Fruit fly (Drosophila melanogaster) whole organism, embryonic: ENCODE measurements around the gene CaBP1.

ENCODE experiments used
- ATbp ChIP-seq: fragments of 200-800 bp; sonication (Bioruptor generic); optimal IDR thresholded peaks from 2 replicates; lab custom pipeline; 2017; ENCODE audit warnings: missing biosample characterization, mild to moderate bottlenecking, missing genetic modification characterization, missing genetic modification reagents
- Abd-B ChIP-seq: fragments of 200-800 bp; sonication (Bioruptor generic); optimal IDR thresholded peaks from 2 replicates; lab custom pipeline; 2018; ENCODE audit warnings: missing biosample characterization, mild to moderate bottlenecking, missing genetic modification characterization, moderate library complexity
- Atf6 ChIP-seq: fragments of 200-800 bp; sonication (Bioruptor generic); IDR thresholded peaks from 2 replicates; pipeline ENCODE4 v1.3.6; 2022; ENCODE audit warnings: missing biosample characterization, missing genetic modification characterization
- CG11085 ChIP-seq: fragments of 200-800 bp; sonication (Bioruptor generic); IDR thresholded peaks from 2 replicates; pipeline ENCODE4 v1.3.6; 2022; ENCODE audit warnings: missing biosample characterization, missing genetic modification characterization
- CG11093 ChIP-seq: fragments of 200-800 bp; sonication (Bioruptor generic); IDR thresholded peaks from 3 replicates; pipeline ENCODE4 v1.3.6; 2022; ENCODE audit warnings: missing biosample characterization, missing genetic modification characterization
- CG13624 ChIP-seq: fragments of 200-800 bp; sonication (Bioruptor generic); optimal IDR thresholded peaks from 2 replicates; lab custom pipeline; 2016; ENCODE audit warnings: missing biosample characterization, missing genetic modification characterization
- CG13894 ChIP-seq: fragments of 200-800 bp; sonication (Bioruptor generic); optimal IDR thresholded peaks from 3 replicates; lab custom pipeline; 2018; ENCODE audit warnings: missing biosample characterization, mild to moderate bottlenecking, missing genetic modification characterization, moderate library complexity
- CG14710 ChIP-seq: fragments of 200-800 bp; sonication (Bioruptor generic); optimal IDR thresholded peaks from 3 replicates; lab custom pipeline; 2019; ENCODE audit warnings: missing biosample characterization, mild to moderate bottlenecking, missing genetic modification characterization, moderate library complexity
- CG1529 ChIP-seq: fragments of 200-800 bp; sonication (Bioruptor generic); optimal IDR thresholded peaks from 3 replicates; lab custom pipeline; 2018; ENCODE audit warnings: missing biosample characterization, missing genetic modification characterization
- CG15514 ChIP-seq: fragments of 200-800 bp; sonication (Bioruptor generic); optimal IDR thresholded peaks from 3 replicates; lab custom pipeline; 2017; ENCODE audit warnings: missing biosample characterization, missing genetic modification characterization, mild to moderate bottlenecking, moderate library complexity, missing genetic modification reagents
- CG16779 ChIP-seq: fragments of 200-800 bp; sonication (Bioruptor generic); IDR thresholded peaks from 2 replicates; pipeline ENCODE4 v1.3.6; 2022; ENCODE audit warnings: missing biosample characterization, missing genetic modification characterization
- CG2712 ChIP-seq: fragments of 200-800 bp; optimal IDR thresholded peaks from 3 replicates; lab custom pipeline; 2019; ENCODE audit warnings: missing biosample characterization, mild to moderate bottlenecking, missing genetic modification characterization, moderate library complexity
- CG30403 ChIP-seq: fragments of 200-800 bp; sonication (Bioruptor generic); optimal IDR thresholded peaks from 3 replicates; lab custom pipeline; 2016; ENCODE audit warnings: missing biosample characterization, missing genetic modification characterization
- CG3065 ChIP-seq: fragments of 200-800 bp; sonication (Bioruptor generic); optimal IDR thresholded peaks from 2 replicates; lab custom pipeline; 2016; ENCODE audit warnings: missing biosample characterization, missing genetic modification characterization
- CG31441 ChIP-seq: fragments of 200-800 bp; sonication (Bioruptor generic); IDR thresholded peaks from 2 replicates; pipeline ENCODE4 v1.3.6; 2022; ENCODE audit warnings: missing biosample characterization, missing genetic modification characterization
- CG32532 ChIP-seq: fragments of 200-800 bp; sonication (Bioruptor generic); IDR thresholded peaks from 2 replicates; pipeline ENCODE4 v1.3.6; 2022; ENCODE audit warnings: missing biosample characterization, missing genetic modification characterization
- CG4282 ChIP-seq: fragments of 200-800 bp; sonication (Bioruptor generic); optimal IDR thresholded peaks from 2 replicates; lab custom pipeline; 2016; ENCODE audit warnings: missing biosample characterization, missing genetic modification characterization
- CG4707 ChIP-seq: fragments of 200-800 bp; sonication (Bioruptor generic); optimal IDR thresholded peaks from 2 replicates; lab custom pipeline; 2018; ENCODE audit warnings: missing biosample characterization, mild to moderate bottlenecking, missing genetic modification characterization, moderate library complexity
- CG6272 ChIP-seq: fragments of 200-800 bp; sonication (Bioruptor generic); IDR thresholded peaks from 2 replicates; pipeline ENCODE4 v1.3.6; 2022; ENCODE audit warnings: missing biosample characterization, missing genetic modification characterization
- CG7839 ChIP-seq: fragments of 200-800 bp; sonication (Bioruptor generic); optimal IDR thresholded peaks from 3 replicates; lab custom pipeline; 2018; ENCODE audit warnings: missing biosample characterization, mild to moderate bottlenecking, missing genetic modification characterization, moderate library complexity
- CG9437 ChIP-seq: fragments of 200-800 bp; sonication (Bioruptor generic); optimal IDR thresholded peaks from 2 replicates; lab custom pipeline; 2018; ENCODE audit warnings: missing biosample characterization, mild to moderate bottlenecking, missing genetic modification characterization
- E2f2 ChIP-seq: fragments of 200-800 bp; sonication (Bioruptor generic); IDR thresholded peaks from 2 replicates; pipeline ENCODE4 v1.3.6; 2022; ENCODE audit warnings: missing biosample characterization, missing genetic modification characterization
- Ets97D ChIP-seq: fragments of 200-800 bp; sonication (Bioruptor generic); optimal IDR thresholded peaks from 3 replicates; lab custom pipeline; 2016; ENCODE audit warnings: missing biosample characterization, missing genetic modification characterization
- Gug ChIP-seq: fragments of 200-800 bp; sonication (Bioruptor generic); IDR thresholded peaks from 4 replicates; pipeline ENCODE4 v1.3.6; 2022; ENCODE audit warnings: missing biosample characterization, missing genetic modification characterization
- HLH4C ChIP-seq: fragments of 200-800 bp; sonication (Bioruptor generic); IDR thresholded peaks from 3 replicates; pipeline ENCODE4 v1.3.6; 2022; ENCODE audit warnings: missing biosample characterization, missing genetic modification characterization; ENCODE audit not compliant: partially characterized antibody
- HmgD ChIP-seq: fragments of 200-800 bp; sonication (Bioruptor generic); optimal IDR thresholded peaks from 3 replicates; lab custom pipeline; 2016; ENCODE audit warnings: missing biosample characterization, missing genetic modification characterization
- Hmx ChIP-seq: fragments of 200-800 bp; sonication (Bioruptor generic); optimal IDR thresholded peaks from 2 replicates; lab custom pipeline; 2016; ENCODE audit warnings: missing biosample characterization, missing genetic modification characterization
- Hr3 ChIP-seq: fragments of 200-800 bp; sonication (Bioruptor generic); optimal IDR thresholded peaks from 3 replicates; lab custom pipeline; 2016; ENCODE audit warnings: missing biosample characterization, missing genetic modification characterization
- Meics ChIP-seq: fragments of 200-800 bp; sonication (Bioruptor generic); optimal IDR thresholded peaks from 2 replicates; lab custom pipeline; 2017; ENCODE audit warnings: missing biosample characterization, mild to moderate bottlenecking, missing genetic modification characterization
- NC2β ChIP-seq: fragments of 200-800 bp; sonication (Bioruptor generic); optimal IDR thresholded peaks from 2 replicates; lab custom pipeline; 2016; ENCODE audit warnings: missing biosample characterization, missing genetic modification characterization
- Opbp ChIP-seq: fragments of 200-800 bp; sonication (Bioruptor generic); IDR thresholded peaks from 3 replicates; pipeline ENCODE4 v1.3.6; 2022; ENCODE audit warnings: missing biosample characterization, missing genetic modification characterization; ENCODE audit not compliant: partially characterized antibody
- Poxn ChIP-seq: fragments of 200-800 bp; sonication (Bioruptor generic); IDR thresholded peaks from 2 replicates; pipeline ENCODE4 v1.3.6; 2022; ENCODE audit warnings: missing biosample characterization, missing genetic modification characterization
- Ptx1 ChIP-seq: fragments of 200-800 bp; sonication (Bioruptor generic); IDR thresholded peaks from 2 replicates; pipeline ENCODE4 v1.3.6; 2022; ENCODE audit warnings: missing biosample characterization, missing genetic modification characterization
- br ChIP-seq: fragments of >200 bp; optimal IDR thresholded peaks from 2 replicates; lab custom pipeline; 2017
- chif ChIP-seq, 2 experiments: fragments of 200-800 bp; sonication (Bioruptor generic); optimal IDR thresholded peaks; 3 replicates each; lab custom pipeline; 2016; ENCODE audit warnings: missing biosample characterization in 2 of 2, missing genetic modification characterization in 2 of 2
- cwo ChIP-seq: fragments of 200-800 bp; sonication (Bioruptor generic); optimal IDR thresholded peaks from 3 replicates; lab custom pipeline; 2017; ENCODE audit warnings: missing biosample characterization, missing genetic modification characterization, mild to moderate bottlenecking, moderate library complexity, missing genetic modification reagents
- disco-r ChIP-seq: fragments of 200-800 bp; sonication (Bioruptor generic); optimal IDR thresholded peaks from 2 replicates; lab custom pipeline; 2016; ENCODE audit warnings: missing biosample characterization, missing genetic modification characterization
- dm ChIP-seq: fragments of 200-800 bp; sonication (Bioruptor generic); optimal IDR thresholded peaks from 3 replicates; lab custom pipeline; 2016; ENCODE audit warnings: missing biosample characterization, missing genetic modification characterization
- gem ChIP-seq: fragments of 200-800 bp; sonication (Bioruptor generic); optimal IDR thresholded peaks from 2 replicates; lab custom pipeline; 2019; ENCODE audit warnings: missing biosample characterization, mild to moderate bottlenecking, missing genetic modification characterization, moderate library complexity
- inv ChIP-seq: fragments of 200-800 bp; sonication (Bioruptor generic); IDR thresholded peaks from 2 replicates; pipeline ENCODE4 v1.3.6; 2022; ENCODE audit warnings: missing biosample characterization, missing genetic modification characterization; ENCODE audit not compliant: partially characterized antibody
- lab ChIP-seq: fragments of 200-800 bp; sonication (Bioruptor generic); optimal IDR thresholded peaks from 3 replicates; lab custom pipeline; 2017; ENCODE audit warnings: missing biosample characterization, missing genetic modification characterization, mild to moderate bottlenecking, moderate library complexity, missing genetic modification reagents
- lmd ChIP-seq: fragments of 200-800 bp; sonication (Bioruptor generic); IDR thresholded peaks from 2 replicates; pipeline ENCODE4 v1.3.6; 2022; ENCODE audit warnings: missing biosample characterization, missing genetic modification characterization
- nerfin-1 ChIP-seq: fragments of 200-800 bp; sonication (Bioruptor generic); optimal IDR thresholded peaks from 3 replicates; lab custom pipeline; 2019; ENCODE audit warnings: missing biosample characterization, mild to moderate bottlenecking, missing genetic modification characterization, moderate library complexity
- nmo ChIP-seq: fragments of 200-800 bp; sonication (Bioruptor generic); optimal IDR thresholded peaks from 2 replicates; lab custom pipeline; 2018; ENCODE audit warnings: missing biosample characterization, mild to moderate bottlenecking, missing genetic modification characterization, moderate library complexity
- odd ChIP-seq: fragments of 200-800 bp; sonication (Bioruptor generic); optimal IDR thresholded peaks from 2 replicates; lab custom pipeline; 2017; ENCODE audit warnings: missing biosample characterization, mild to moderate bottlenecking, missing genetic modification characterization
- sc ChIP-seq, 3 experiments: fragments of >200 bp in 2 of 3; fragments of 200-800 bp in 1 of 3; sonication (Bioruptor generic) in 1 of 3; optimal IDR thresholded peaks; 2 replicates in 2 of 3; 3 replicates in 1 of 3; lab custom pipeline; 2017; ENCODE audit warnings: mild to moderate bottlenecking in 1 of 3, missing biosample characterization in 1 of 3, missing genetic modification characterization in 1 of 3, missing genetic modification reagents in 1 of 3
- sd ChIP-seq: fragments of 200-800 bp; sonication (Bioruptor generic); optimal IDR thresholded peaks from 3 replicates; lab custom pipeline; 2018; ENCODE audit warnings: missing biosample characterization, mild to moderate bottlenecking, missing genetic modification characterization, moderate library complexity
- sug ChIP-seq: fragments of 200-800 bp; optimal IDR thresholded peaks from 2 replicates; lab custom pipeline; 2019; ENCODE audit warnings: missing biosample characterization, mild to moderate bottlenecking, missing genetic modification characterization, moderate library complexity
- tll ChIP-seq, 2 experiments: fragments of 200-800 bp in 1 of 2; fragments of >200 bp in 1 of 2; sonication (Bioruptor generic) in 1 of 2; optimal IDR thresholded peaks; 2 replicates each; lab custom pipeline; 2017 to 2019; ENCODE audit warnings: missing biosample characterization in 2 of 2, missing genetic modification characterization in 2 of 2, mild to moderate bottlenecking in 1 of 2, moderate library complexity in 1 of 2
- tna ChIP-seq: fragments of 200-800 bp; sonication (Bioruptor generic); IDR thresholded peaks from 2 replicates; pipeline ENCODE4 v1.3.6; 2022; ENCODE audit warnings: missing biosample characterization, missing genetic modification characterization; ENCODE audit not compliant: partially characterized antibody
- vvl ChIP-seq: fragments of 200-800 bp; sonication (Bioruptor generic); IDR thresholded peaks from 2 replicates; pipeline ENCODE4 v1.3.6; 2022; ENCODE audit warnings: missing biosample characterization, missing genetic modification characterization

The CaBP1 gene

DNA sequence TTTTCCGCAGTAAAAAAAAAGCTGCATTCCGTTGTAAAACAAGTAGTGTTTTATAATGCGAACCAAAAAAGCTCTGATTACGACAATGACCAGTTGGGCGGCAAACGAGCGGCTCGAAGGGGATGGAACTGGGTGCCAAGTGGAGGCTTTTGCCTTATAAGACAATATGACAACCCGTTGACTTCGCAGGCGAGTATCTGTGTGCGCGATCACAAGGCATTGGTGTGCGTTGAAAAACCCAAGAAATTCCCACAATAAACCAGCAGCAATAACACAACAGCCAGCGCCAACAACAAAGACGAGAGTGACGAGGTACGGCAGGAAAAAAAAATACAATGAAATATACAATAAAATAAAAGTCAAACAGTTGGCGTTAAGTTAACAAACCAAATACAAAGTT, 41.5 kb downstream of the CaBP1 start (continued):
- TF ChIP-seq NC2β (GFP tag; lab: Kevin White, UChicago) = no peak
- peak; percentile 92 for TF ChIP-seq CG13894 (tag; lab: Kevin White, UChicago)
- no peak for TF ChIP-seq Gug
- TF ChIP-seq Abd-B (GFP tag; lab: Kevin White, UChicago) = no peak
- no peak for TF ChIP-seq CG15514 (GFP tag; lab: Kevin White, UChicago)
- no peak for TF ChIP-seq CG6272 (GFP tag; lab: Robert Waterston, UW)
- no peak for TF ChIP-seq CG13624 (GFP tag; lab: Kevin White, UChicago)
- no peak for TF ChIP-seq HmgD (GFP tag; lab: Kevin White, UChicago)
- no peak for TF ChIP-seq CG31441 (GFP tag; lab: Robert Waterston, UW)
- TF ChIP-seq CG9437 (GFP tag; lab: Kevin White, UChicago) = no peak
- TF ChIP-seq sd = peak; percentile 95
- peak; percentile 81 for TF ChIP-seq sug (tag; lab: Kevin White, UChicago)
- TF ChIP-seq nmo (GFP tag; lab: Kevin White, UChicago) = no peak
- TF ChIP-seq cwo (GFP tag; lab: Kevin White, UChicago) = peak; percentile 27
- no peak for TF ChIP-seq CG11085
- TF ChIP-seq tna (GFP tag; lab: Robert Waterston, UW) = peak; percentile 43; the same call in 1 of the 2 replicates
- no peak for TF ChIP-seq inv
- TF ChIP-seq Meics (GFP tag; lab: Kevin White, UChicago) = peak; percentile 6
- no peak for TF ChIP-seq CG30403 (GFP tag; lab: Kevin White, UChicago)
- TF ChIP-seq lmd = no peak
- no peak for TF ChIP-seq CG1529 (GFP tag; lab: Kevin White, UChicago)
- TF ChIP-seq CG32532 = peak; percentile 31; the same call in 1 of the 2 replicates
- TF ChIP-seq nerfin-1 (tag; lab: Kevin White, UChicago) = no peak
- TF ChIP-seq chif (GFP tag; optimal IDR thresholded peaks at IDR 0.05; lab: Kevin White, UChicago) = no peak
- no peak for TF ChIP-seq CG4707 (GFP tag; lab: Kevin White, UChicago)
- TF ChIP-seq Hr3 (GFP tag; lab: Kevin White, UChicago) = no peak
- TF ChIP-seq disco-r (GFP tag; lab: Kevin White, UChicago) = no peak
- TF ChIP-seq sc (optimal IDR thresholded peaks at IDR 0.05; lab: Kevin White, UChicago) = no peak
- TF ChIP-seq sc (GFP tag; optimal IDR thresholded peaks at IDR 0.05; lab: Kevin White, UChicago) = no peak
- TF ChIP-seq tll (GFP tag; optimal IDR thresholded peaks at IDR 0.05; lab: Kevin White, UChicago) = no peak
- TF ChIP-seq Hmx (GFP tag; lab: Kevin White, UChicago) = no peak
- TF ChIP-seq gem (tag; lab: Kevin White, UChicago) = no peak
- no peak for TF ChIP-seq CG3065 (GFP tag; lab: Kevin White, UChicago)
- no peak for TF ChIP-seq Ets97D (GFP tag; lab: Kevin White, UChicago)
- TF ChIP-seq CG11093 (GFP tag; lab: Robert Waterston, UW) = no peak
- peak; percentile 5 for TF ChIP-seq odd (GFP tag; lab: Kevin White, UChicago)
- no peak for TF ChIP-seq E2f2 (GFP tag; lab: Robert Waterston, UW)
- TF ChIP-seq CG14710 = no peak
- TF ChIP-seq ATbp = no peak
- TF ChIP-seq CG2712 (tag; lab: Kevin White, UChicago) = no peak
- TF ChIP-seq CG16779 = no peak
- no peak for TF ChIP-seq dm (GFP tag; lab: Kevin White, UChicago)
- TF ChIP-seq HLH4C (GFP tag; lab: Robert Waterston, UW) = no peak
- no peak for TF ChIP-seq br (lab: Kevin White, UChicago)
- no peak for TF ChIP-seq CG7839 (tag; lab: Kevin White, UChicago)
- TF ChIP-seq Ptx1 (GFP tag; lab: Robert Waterston, UW) = no peak
- TF ChIP-seq CG4282 (GFP tag; lab: Kevin White, UChicago) = no peak
- peak; percentile 55 for TF ChIP-seq vvl (GFP tag; lab: Robert Waterston, UW)
- TF ChIP-seq lab = peak; percentile 61
- TF ChIP-seq Poxn (GFP tag; lab: Robert Waterston, UW) = no peak
- no peak for TF ChIP-seq Opbp (GFP tag; lab: Robert Waterston, UW)
- TF ChIP-seq Atf6 (GFP tag; lab: Robert Waterston, UW) = no peak
